Worm (Caenorhabditis elegans): ENCODE data around the gene T28F3.9.
"Not testable (repeated sequence)": the region's sequence is repeated elsewhere in the genome, so short reads cannot be mapped to it uniquely, and the experiment has no call there.

The T28F3.9 gene

ce11 chrIV:17292350-17292749 lies 16.0 kb upstream of the T28F3.9 start:
- TF ChIP-seq cog-1 (tag; optimal IDR thresholded peaks at IDR 0.05) (no peak), tab-1 (GFP tag; IDR thresholded peaks at IDR 0.05) (no peak), klf-2 (GFP tag; conservative IDR thresholded peaks at IDR 0.05) (no peak), ztf-23 (GFP tag; IDR thresholded peaks at IDR 0.05) (no peak), ztf-29 (GFP tag; IDR thresholded peaks at IDR 0.05) (no peak), med-1 (GFP tag; optimal IDR thresholded peaks at IDR 0.05; ENCODE audit: insufficient read depth) (no peak), flt-1 (GFP tag; IDR thresholded peaks at IDR 0.05) (no peak), ref-1 (GFP tag; conservative IDR thresholded peaks at IDR 0.05) (no peak)

ce11 chrIV:17293068-17293467 lies 15.2 kb upstream of the T28F3.9 start:
- TF ChIP-seq ztf-23 (GFP tag; IDR thresholded peaks at IDR 0.05) (no peak), flt-1 (GFP tag; IDR thresholded peaks at IDR 0.05) (no peak), klf-2 (GFP tag; conservative IDR thresholded peaks at IDR 0.05) (no peak), ref-1 (GFP tag; conservative IDR thresholded peaks at IDR 0.05) (no peak), tab-1 (GFP tag; IDR thresholded peaks at IDR 0.05) (no peak), med-1 (GFP tag; optimal IDR thresholded peaks at IDR 0.05; ENCODE audit: insufficient read depth) (no peak), T22C8.4 (GFP tag; IDR thresholded peaks at IDR 0.05) (no peak), ztf-29 (GFP tag; IDR thresholded peaks at IDR 0.05) (no peak)

ce11 chrIV:17293679-17294078 lies 14.6 kb upstream of the T28F3.9 start:
- TF ChIP-seq cog-1 (tag; optimal IDR thresholded peaks at IDR 0.05) (no peak), ztf-23 (GFP tag; IDR thresholded peaks at IDR 0.05) (no peak), ref-1 (GFP tag; conservative IDR thresholded peaks at IDR 0.05) (no peak), ztf-29 (GFP tag; IDR thresholded peaks at IDR 0.05) (no peak), klf-2 (GFP tag; conservative IDR thresholded peaks at IDR 0.05) (no peak), med-1 (GFP tag; optimal IDR thresholded peaks at IDR 0.05; ENCODE audit: insufficient read depth) (no peak), T22C8.4 (GFP tag; IDR thresholded peaks at IDR 0.05) (no peak), tab-1 (GFP tag; IDR thresholded peaks at IDR 0.05) (no peak), flt-1 (GFP tag; IDR thresholded peaks at IDR 0.05) (no peak)

ce11 chrIV:17294489-17294888 lies 13.8 kb upstream of the T28F3.9 start, which contains the start of gene T28F3.5:
TSS of gene T28F3.5 (plus strand) at chrIV:17294789.
- TF ChIP-seq tab-1 (GFP tag; IDR thresholded peaks at IDR 0.05) = no peak
- TF ChIP-seq ztf-29 (GFP tag; IDR thresholded peaks at IDR 0.05) = no peak
- no peak for TF ChIP-seq klf-2 (GFP tag; conservative IDR thresholded peaks at IDR 0.05)
- no peak for TF ChIP-seq ztf-23 (GFP tag; IDR thresholded peaks at IDR 0.05)
- no peak for TF ChIP-seq ref-1 (GFP tag; conservative IDR thresholded peaks at IDR 0.05)
- TF ChIP-seq cog-1 (tag; optimal IDR thresholded peaks at IDR 0.05) = no peak
- no peak for TF ChIP-seq med-1 (GFP tag; optimal IDR thresholded peaks at IDR 0.05; ENCODE audit: insufficient read depth)
- TF ChIP-seq T22C8.4 (GFP tag; IDR thresholded peaks at IDR 0.05) = no peak
- no peak for TF ChIP-seq flt-1 (GFP tag; IDR thresholded peaks at IDR 0.05)

ce11 chrIV:17301933-17302332 lies 6.4 kb upstream of the T28F3.9 start, which contains the start of gene ifta-2:
TSS of gene ifta-2 (minus strand) at chrIV:17302033.
- TF ChIP-seq tab-1 (GFP tag; IDR thresholded peaks at IDR 0.05) (no peak), T22C8.4 (GFP tag; IDR thresholded peaks at IDR 0.05) (no peak), ref-1 (GFP tag; conservative IDR thresholded peaks at IDR 0.05) (no peak), ztf-23 (GFP tag; IDR thresholded peaks at IDR 0.05) (no peak), flt-1 (GFP tag; IDR thresholded peaks at IDR 0.05) (no peak), klf-2 (GFP tag; conservative IDR thresholded peaks at IDR 0.05) (no peak), cog-1 (tag; optimal IDR thresholded peaks at IDR 0.05) (no peak), med-1 (GFP tag; optimal IDR thresholded peaks at IDR 0.05; ENCODE audit: insufficient read depth) (no peak), ztf-29 (GFP tag; IDR thresholded peaks at IDR 0.05) (no peak)

- TF ChIP-seq ztf-29 (GFP tag; IDR thresholded peaks at IDR 0.05); flt-1 (GFP tag; IDR thresholded peaks at IDR 0.05); cog-1 (tag; optimal IDR thresholded peaks at IDR 0.05): not testable (repeated sequence)
Observed at ce11 chrIV:17307223-17307622, 1.1 kb upstream of the T28F3.9 start, which contains the start of gene T28F3.8. TSS of gene T28F3.8 (minus strand) at chrIV:17307323.

- TF ChIP-seq klf-2 (GFP tag; conservative IDR thresholded peaks at IDR 0.05) (no peak), ztf-23 (GFP tag; IDR thresholded peaks at IDR 0.05) (no peak), tab-1 (GFP tag; IDR thresholded peaks at IDR 0.05) (no peak)
Observed at ce11 chrIV:17311842-17312241, 3.5 kb downstream of the T28F3.9 start, which contains the start of gene snf-9. TSS of gene snf-9 (plus strand) at chrIV:17312142.

ce11 chrIV:17316398-17316797 lies 8.1 kb downstream of the T28F3.9 start, which contains the start of gene C49C3.20:
TSS of gene C49C3.20 (minus strand) at chrIV:17316498.
- TF ChIP-seq ref-1 (GFP tag; conservative IDR thresholded peaks at IDR 0.05) (no peak), ztf-29 (GFP tag; IDR thresholded peaks at IDR 0.05) (no peak), cog-1 (tag; optimal IDR thresholded peaks at IDR 0.05) (no peak), flt-1 (GFP tag; IDR thresholded peaks at IDR 0.05) (no peak), klf-2 (GFP tag; conservative IDR thresholded peaks at IDR 0.05) (no peak), tab-1 (GFP tag; IDR thresholded peaks at IDR 0.05) (no peak), T22C8.4 (GFP tag; IDR thresholded peaks at IDR 0.05) (no peak), ztf-23 (GFP tag; IDR thresholded peaks at IDR 0.05) (no peak), med-1 (GFP tag; optimal IDR thresholded peaks at IDR 0.05; ENCODE audit: insufficient read depth) (no peak)

ce11 chrIV:17320445-17320844 lies 12.1 kb downstream of the T28F3.9 start, which contains the start of gene C49C3.4:
TSS of gene C49C3.4 (plus strand) at chrIV:17320795.
- no peak for TF ChIP-seq ref-1 (GFP tag; conservative IDR thresholded peaks at IDR 0.05)
- TF ChIP-seq T22C8.4 (GFP tag; IDR thresholded peaks at IDR 0.05) = no peak
- TF ChIP-seq cog-1 (tag; optimal IDR thresholded peaks at IDR 0.05) = no peak
- TF ChIP-seq tab-1 (GFP tag; IDR thresholded peaks at IDR 0.05) = no peak
- no peak for TF ChIP-seq klf-2 (GFP tag; conservative IDR thresholded peaks at IDR 0.05)

- TF ChIP-seq T22C8.4 (GFP tag; IDR thresholded peaks at IDR 0.05) = no peak
- no peak for TF ChIP-seq flt-1 (GFP tag; IDR thresholded peaks at IDR 0.05)
- no peak for TF ChIP-seq klf-2 (GFP tag; conservative IDR thresholded peaks at IDR 0.05)
- TF ChIP-seq ztf-29 (GFP tag; IDR thresholded peaks at IDR 0.05) = no peak
- no peak for TF ChIP-seq ztf-23 (GFP tag; IDR thresholded peaks at IDR 0.05)
- TF ChIP-seq med-1 (GFP tag; optimal IDR thresholded peaks at IDR 0.05; ENCODE audit: insufficient read depth) = no peak
- TF ChIP-seq tab-1 (GFP tag; IDR thresholded peaks at IDR 0.05) = no peak
- TF ChIP-seq ref-1 (GFP tag; conservative IDR thresholded peaks at IDR 0.05) = no peak
- TF ChIP-seq cog-1 (tag; optimal IDR thresholded peaks at IDR 0.05) = no peak
Observed at ce11 chrIV:17328834-17329233, 20.5 kb downstream of the T28F3.9 start, which contains the start of gene ceh-88. TSS of gene ceh-88 (plus strand) at chrIV:17329188.
